Fruit fly (Drosophila melanogaster) whole organism, embryonic: ENCODE results near the gene Spn28Dc.

Experiments used
- CG12769 ChIP-seq: fragments of 200-800 bp; sonication (Bioruptor generic); optimal IDR thresholded peaks from 2 replicates; lab custom pipeline; 2019; ENCODE audit warnings: missing biosample characterization, mild to moderate bottlenecking, missing genetic modification characterization, moderate library complexity
- CG14710 ChIP-seq: fragments of 200-800 bp; sonication (Bioruptor generic); optimal IDR thresholded peaks from 3 replicates; lab custom pipeline; 2019; ENCODE audit warnings: missing biosample characterization, mild to moderate bottlenecking, missing genetic modification characterization, moderate library complexity
- CG15011 ChIP-seq: fragments of 200-800 bp; sonication (Bioruptor generic); optimal IDR thresholded peaks from 3 replicates; lab custom pipeline; 2018; ENCODE audit warnings: missing biosample characterization, mild to moderate bottlenecking, missing genetic modification characterization
- CG17186 ChIP-seq: fragments of 200-800 bp; sonication (Bioruptor generic); optimal IDR thresholded peaks from 3 replicates; lab custom pipeline; 2017; ENCODE audit warnings: missing biosample characterization, missing genetic modification reagents, missing genetic modification characterization
- CG17568 ChIP-seq: fragments of 200-800 bp; sonication (Bioruptor generic); optimal IDR thresholded peaks from 2 replicates; lab custom pipeline; 2018; ENCODE audit warnings: missing biosample characterization, mild to moderate bottlenecking, missing genetic modification characterization, moderate library complexity
- CG17612 ChIP-seq: fragments of 200-800 bp; sonication (Bioruptor generic); IDR thresholded peaks from 2 replicates; pipeline ENCODE4 v1.3.6; 2022; ENCODE audit warnings: missing biosample characterization, missing genetic modification characterization
- CG17829 ChIP-seq: fragments of 200-800 bp; optimal IDR thresholded peaks from 2 replicates; lab custom pipeline; 2019; ENCODE audit warnings: missing biosample characterization, mild to moderate bottlenecking, missing genetic modification characterization, moderate library complexity
- CG18262 ChIP-seq: fragments of 200-800 bp; optimal IDR thresholded peaks from 3 replicates; lab custom pipeline; 2019; ENCODE audit warnings: missing biosample characterization, mild to moderate bottlenecking, missing genetic modification characterization, moderate library complexity
- CG18599 ChIP-seq: fragments of 200-800 bp; sonication (Bioruptor generic); optimal IDR thresholded peaks from 3 replicates; lab custom pipeline; 2017; ENCODE audit warnings: missing biosample characterization, missing genetic modification characterization, mild to moderate bottlenecking, moderate library complexity, missing genetic modification reagents
- CG2120 ChIP-seq: fragments of 200-800 bp; sonication (Bioruptor generic); optimal IDR thresholded peaks from 3 replicates; lab custom pipeline; 2016; ENCODE audit warnings: missing biosample characterization, missing genetic modification characterization
- CG2199 ChIP-seq: fragments of 200-800 bp; sonication (Bioruptor generic); IDR thresholded peaks from 3 replicates; pipeline ENCODE4 v1.3.6; 2022; ENCODE audit warnings: missing biosample characterization, missing genetic modification characterization
- CG2889 ChIP-seq: fragments of 200-800 bp; sonication (Bioruptor generic); IDR thresholded peaks from 3 replicates; pipeline ENCODE4 v1.3.6; 2022; ENCODE audit warnings: missing biosample characterization, missing genetic modification characterization
- CG34376 ChIP-seq: fragments of 200-800 bp; sonication (Bioruptor generic); optimal IDR thresholded peaks from 2 replicates; lab custom pipeline; 2018; ENCODE audit warnings: missing biosample characterization, mild to moderate bottlenecking, missing genetic modification characterization
- CG3847 ChIP-seq: fragments of 200-800 bp; sonication (Bioruptor generic); IDR thresholded peaks from 2 replicates; pipeline ENCODE4 v1.3.6; 2022; ENCODE audit warnings: missing biosample characterization, missing genetic modification characterization
- CG4282 ChIP-seq: fragments of 200-800 bp; sonication (Bioruptor generic); optimal IDR thresholded peaks from 2 replicates; lab custom pipeline; 2016; ENCODE audit warnings: missing biosample characterization, missing genetic modification characterization
- CG4707 ChIP-seq: fragments of 200-800 bp; sonication (Bioruptor generic); optimal IDR thresholded peaks from 2 replicates; lab custom pipeline; 2018; ENCODE audit warnings: missing biosample characterization, mild to moderate bottlenecking, missing genetic modification characterization, moderate library complexity
- CG6689 ChIP-seq: fragments of 200-800 bp; sonication (Bioruptor generic); IDR thresholded peaks from 2 replicates; pipeline ENCODE4 v1.3.6; 2022; ENCODE audit warnings: missing biosample characterization, missing genetic modification characterization
- CG7963 ChIP-seq: fragments of 200-800 bp; sonication (Bioruptor generic); IDR thresholded peaks from 3 replicates; pipeline ENCODE4 v1.3.6; 2022; ENCODE audit warnings: missing biosample characterization, missing genetic modification characterization; ENCODE audit not compliant: partially characterized antibody
- CG9817 ChIP-seq: fragments of 200-800 bp; sonication (Bioruptor generic); optimal IDR thresholded peaks from 2 replicates; lab custom pipeline; 2018; ENCODE audit warnings: missing biosample characterization, mild to moderate bottlenecking, missing genetic modification characterization, moderate library complexity
- Camta ChIP-seq: fragments of 200-800 bp; sonication (Bioruptor generic); optimal IDR thresholded peaks from 2 replicates; lab custom pipeline; 2016; ENCODE audit warnings: missing biosample characterization, missing genetic modification characterization
- Drgx ChIP-seq: fragments of 200-800 bp; sonication (Bioruptor generic); IDR thresholded peaks from 2 replicates; pipeline ENCODE4 v1.3.6; 2022; ENCODE audit warnings: missing biosample characterization, missing genetic modification characterization
- Ets97D ChIP-seq: fragments of 200-800 bp; sonication (Bioruptor generic); optimal IDR thresholded peaks from 3 replicates; lab custom pipeline; 2016; ENCODE audit warnings: missing biosample characterization, missing genetic modification characterization
- Hey ChIP-seq: fragments of 200-800 bp; sonication (Bioruptor generic); optimal IDR thresholded peaks from 3 replicates; lab custom pipeline; 2018; ENCODE audit warnings: missing biosample characterization, mild to moderate bottlenecking, missing genetic modification characterization
- Med ChIP-seq: fragments of 200-800 bp; sonication (Bioruptor generic); peaks from one replicate; lab custom pipeline; 2016; ENCODE audit warnings: missing biosample characterization, missing genetic modification characterization, mild to moderate bottlenecking, inconsistent platforms, moderate library complexity
- Mrtf ChIP-seq: fragments of 200-800 bp; sonication (Bioruptor generic); IDR thresholded peaks from 3 replicates; pipeline ENCODE4 v1.3.6; 2022; ENCODE audit warnings: missing biosample characterization, missing genetic modification characterization
- Oli ChIP-seq: fragments of 200-800 bp; sonication (Bioruptor generic); optimal IDR thresholded peaks from 2 replicates; lab custom pipeline; 2018; ENCODE audit warnings: missing biosample characterization, mild to moderate bottlenecking, missing genetic modification characterization, moderate library complexity
- Scr ChIP-seq: fragments of 200-800 bp; sonication (Bioruptor generic); IDR thresholded peaks from 2 replicates; pipeline ENCODE4 v1.3.6; 2022; ENCODE audit warnings: missing biosample characterization, missing genetic modification characterization; ENCODE audit not compliant: partially characterized antibody
- Sin3A ChIP-seq: fragments of >200 bp; optimal IDR thresholded peaks from 2 replicates; lab custom pipeline; 2018
- Tbp ChIP-seq: fragments of >200 bp; optimal IDR thresholded peaks from 2 replicates; lab custom pipeline; 2018; ENCODE audit warnings: missing biosample characterization, missing genetic modification characterization
- Xbp1 ChIP-seq: fragments of 200-800 bp; sonication (Bioruptor generic); optimal IDR thresholded peaks from 3 replicates; lab custom pipeline; 2016; ENCODE audit warnings: missing biosample characterization, mild to moderate bottlenecking, missing genetic modification characterization
- cato ChIP-seq: fragments of 200-800 bp; sonication (Bioruptor generic); optimal IDR thresholded peaks from 2 replicates; lab custom pipeline; 2016; ENCODE audit warnings: missing biosample characterization, missing genetic modification characterization, borderline replicate concordance
- dimm ChIP-seq: fragments of 200-800 bp; sonication (Bioruptor generic); IDR thresholded peaks from 2 replicates; pipeline ENCODE4 v1.3.6; 2022; ENCODE audit warnings: missing biosample characterization, missing genetic modification characterization
- en ChIP-seq: fragments of 200-800 bp; sonication (Bioruptor generic); optimal IDR thresholded peaks from 2 replicates; lab custom pipeline; 2016; ENCODE audit warnings: missing biosample characterization, missing genetic modification characterization
- gem ChIP-seq: fragments of 200-800 bp; sonication (Bioruptor generic); optimal IDR thresholded peaks from 2 replicates; lab custom pipeline; 2019; ENCODE audit warnings: missing biosample characterization, mild to moderate bottlenecking, missing genetic modification characterization, moderate library complexity
- hth ChIP-seq: fragments of >200 bp; optimal IDR thresholded peaks from 2 replicates; lab custom pipeline; 2017; ENCODE audit warnings: inconsistent platforms
- jumu ChIP-seq: fragments of 200-800 bp; sonication (Bioruptor generic); optimal IDR thresholded peaks from 3 replicates; lab custom pipeline; 2016; ENCODE audit warnings: missing biosample characterization, missing genetic modification characterization
- knrl ChIP-seq: fragments of 200-800 bp; sonication (Bioruptor generic); IDR thresholded peaks from 3 replicates; pipeline ENCODE4 v1.3.6; 2022; ENCODE audit warnings: missing biosample characterization, missing genetic modification characterization; ENCODE audit not compliant: partially characterized antibody
- lov ChIP-seq, 2 experiments: fragments of 200-800 bp in 1 of 2; fragments of >200 bp in 1 of 2; sonication (Bioruptor generic) in 1 of 2; IDR thresholded peaks in 1 of 2; optimal IDR thresholded peaks in 1 of 2; 2 replicates in 1 of 2; 3 replicates in 1 of 2; pipeline versions ENCODE4 v1.3.6 to Lab custom; 2017 to 2022; ENCODE audit warnings: missing biosample characterization in 1 of 2, missing genetic modification characterization in 1 of 2
- pan ChIP-seq, 4 experiments: fragments of >200 bp in 3 of 4; fragments of 200-800 bp in 1 of 4; sonication (Bioruptor generic) in 1 of 4; optimal IDR thresholded peaks in 3 of 4; IDR thresholded peaks in 1 of 4; 2 replicates each; pipeline versions ENCODE4 v1.3.6 to Lab custom; 2017 to 2022; ENCODE audit warnings: missing biosample characterization in 2 of 4, missing genetic modification characterization in 2 of 4, mixed read lengths in 1 of 4
- peb ChIP-seq: fragments of 200-800 bp; sonication (Bioruptor generic); IDR thresholded peaks from 2 replicates; pipeline ENCODE4 v1.3.6; 2022; ENCODE audit warnings: missing biosample characterization, missing genetic modification characterization
- pita ChIP-seq: fragments of 200-800 bp; sonication (Bioruptor generic); optimal IDR thresholded peaks from 2 replicates; lab custom pipeline; 2017; ENCODE audit warnings: missing biosample characterization, mild to moderate bottlenecking, missing genetic modification characterization
- pros ChIP-seq: fragments of 200-800 bp; sonication (Bioruptor generic); optimal IDR thresholded peaks from 3 replicates; lab custom pipeline; 2019; ENCODE audit warnings: missing biosample characterization, mild to moderate bottlenecking, missing genetic modification characterization, moderate library complexity
- row ChIP-seq: fragments of 200-800 bp; sonication (Bioruptor generic); IDR thresholded peaks from 3 replicates; pipeline ENCODE4 v1.3.6; 2022; ENCODE audit warnings: missing biosample characterization, missing genetic modification characterization
- sens ChIP-seq: fragments of 200-800 bp; sonication (Bioruptor generic); peaks from one replicate; lab custom pipeline; 2016; ENCODE audit warnings: missing biosample characterization, missing genetic modification characterization
- sens-2 ChIP-seq: fragments of 200-800 bp; sonication (Bioruptor generic); IDR thresholded peaks from 2 replicates; pipeline ENCODE4 v1.3.6; 2022; ENCODE audit warnings: missing biosample characterization, missing genetic modification characterization
- sob ChIP-seq: fragments of 200-800 bp; sonication (Bioruptor generic); IDR thresholded peaks from 2 replicates; pipeline ENCODE4 v1.3.6; 2022; ENCODE audit warnings: missing biosample characterization, missing genetic modification characterization
- sqz ChIP-seq: fragments of 200-800 bp; sonication (Bioruptor generic); optimal IDR thresholded peaks from 3 replicates; lab custom pipeline; 2018; ENCODE audit warnings: missing biosample characterization, mild to moderate bottlenecking, missing genetic modification characterization
- unpg ChIP-seq: fragments of 200-800 bp; sonication (Bioruptor generic); optimal IDR thresholded peaks from 3 replicates; lab custom pipeline; 2018; ENCODE audit warnings: missing biosample characterization, mild to moderate bottlenecking, missing genetic modification characterization, moderate library complexity
- vnd ChIP-seq: fragments of 200-800 bp; sonication (Bioruptor generic); IDR thresholded peaks from 3 replicates; pipeline ENCODE4 v1.3.6; 2022; ENCODE audit warnings: missing biosample characterization, missing genetic modification characterization; ENCODE audit not compliant: partially characterized antibody

Gene Spn28Dc

dm6 chr2L:8034734-8035133 is 27.7 kb upstream of the Spn28Dc start (continued):
- peak; percentile 43 for TF ChIP-seq CG17568 (GFP tag; lab: Kevin White, UChicago)
- no peak for TF ChIP-seq Tbp (GFP tag; lab: Kevin White, UChicago)
- no peak for TF ChIP-seq pan (optimal IDR thresholded peaks at IDR 0.05; lab: Kevin White, UChicago)
- TF ChIP-seq pan (GFP tag; optimal IDR thresholded peaks at IDR 0.05 in 1 of 2, IDR thresholded peaks at IDR 0.05 in 1 of 2) = peak in 1 of 2 experiments; percentile 56
- no peak for TF ChIP-seq Sin3A (lab: Kevin White, UChicago)
- no peak for TF ChIP-seq Mrtf (GFP tag; lab: Robert Waterston, UW)
- peak; percentile 71 for TF ChIP-seq Drgx (GFP tag; lab: Robert Waterston, UW)
- TF ChIP-seq CG4282 = no peak
- TF ChIP-seq Oli (tag; lab: Kevin White, UChicago) = peak; percentile 70
- peak; percentile 6 for TF ChIP-seq sqz (GFP tag; lab: Kevin White, UChicago)
- peak; percentile 35 for TF ChIP-seq CG4707 (GFP tag; lab: Kevin White, UChicago)
- TF ChIP-seq lov (optimal IDR thresholded peaks at IDR 0.05; lab: Kevin White, UChicago) = no peak
- 0 out of 3 replicates have a peak, but pooled peaks have one; percentile 39 for TF ChIP-seq lov (GFP tag; IDR thresholded peaks at IDR 0.05; lab: Robert Waterston, UW)
- peak; percentile 43 for TF ChIP-seq CG3847 (GFP tag; lab: Robert Waterston, UW)
- TF ChIP-seq CG17186 (GFP tag; lab: Kevin White, UChicago) = no peak
- TF ChIP-seq knrl (GFP tag; lab: Robert Waterston, UW) = no peak
- no peak for TF ChIP-seq pita
- no peak for TF ChIP-seq Hey
- 0 out of 2 replicates have a peak, but pooled peaks have one; percentile 14 for TF ChIP-seq dimm (GFP tag; lab: Robert Waterston, UW)
- TF ChIP-seq CG9817 = peak; percentile 31
- peak; percentile 61; the same call in 1 of the 2 replicates for TF ChIP-seq CG6689 (GFP tag; lab: Robert Waterston, UW)
- peak; percentile 64 for TF ChIP-seq CG18262 (tag; lab: Kevin White, UChicago)
- TF ChIP-seq CG17829 (tag; lab: Kevin White, UChicago) = peak; percentile 46
- peak; percentile 9 for TF ChIP-seq jumu
- TF ChIP-seq CG15011 (GFP tag; lab: Kevin White, UChicago) = no peak
- no peak for TF ChIP-seq Scr (GFP tag; lab: Robert Waterston, UW)
- no peak for TF ChIP-seq en (GFP tag; lab: Kevin White, UChicago)
- peak; percentile 48; the same call in 1 of the 2 replicates for TF ChIP-seq CG17612 (GFP tag; lab: Robert Waterston, UW)
- TF ChIP-seq, all 482 proteins: peak for 254

- peak; percentile 27; the same call in 1 of the 3 replicates for TF ChIP-seq row
- TF ChIP-seq CG2889 = no peak
- no peak for TF ChIP-seq CG14710 (tag; lab: Kevin White, UChicago)
- TF ChIP-seq Med (GFP tag; lab: Kevin White, UChicago) = peak; percentile 42
- no peak for TF ChIP-seq CG12769 (tag; lab: Kevin White, UChicago)
- peak; percentile 9 for TF ChIP-seq gem (tag; lab: Kevin White, UChicago)
- TF ChIP-seq hth (lab: Kevin White, UChicago) = no peak
- TF ChIP-seq sens (GFP tag; lab: Kevin White, UChicago) = peak; percentile 12
- TF ChIP-seq Camta (GFP tag; lab: Kevin White, UChicago) = no peak
- TF ChIP-seq CG2120 (GFP tag; lab: Kevin White, UChicago) = no peak
These were observed 26.7 kb upstream of the Spn28Dc start for dm6 chr2L:8033756-8034155.

dm6 chr2L:8031588-8031987 is 24.6 kb upstream of the Spn28Dc start:
- TF ChIP-seq unpg (no peak), row (0 out of 3 replicates have a peak, but pooled peaks have one; percentile 11), Xbp1 (GFP tag; lab: Kevin White, UChicago) (no peak), Ets97D (GFP tag; lab: Kevin White, UChicago) (no peak), CG18599 (GFP tag; lab: Kevin White, UChicago) (peak; percentile 33), vnd (GFP tag; lab: Robert Waterston, UW) (no peak), Tbp (GFP tag; lab: Kevin White, UChicago) (no peak), CG34376 (GFP tag; lab: Kevin White, UChicago) (peak; percentile 23), peb (GFP tag; lab: Robert Waterston, UW) (no peak), sens-2 (GFP tag; lab: Robert Waterston, UW) (no peak), sob (GFP tag; lab: Robert Waterston, UW) (no peak), cato (GFP tag; lab: Kevin White, UChicago) (no peak), CG7963 (GFP tag; lab: Robert Waterston, UW) (no peak), CG2199 (GFP tag; lab: Robert Waterston, UW) (0 out of 3 replicates have a peak, but pooled peaks have one; percentile 41), pros (GFP tag; lab: Kevin White, UChicago) (no peak)
